Fruit fly (Drosophila melanogaster) whole organism, embryonic: ENCODE data around the gene Syx18.

Source experiments
- Adf1 ChIP-seq: fragments of 200-800 bp; sonication (Bioruptor generic); IDR thresholded peaks from 2 replicates; pipeline ENCODE4 v1.3.6; 2022; ENCODE audit warnings: missing biosample characterization, missing genetic modification characterization
- B-H1 ChIP-seq: fragments of 200-800 bp; sonication (Bioruptor generic); IDR thresholded peaks from 3 replicates; pipeline ENCODE4 v1.3.6; 2022; ENCODE audit warnings: missing biosample characterization, missing genetic modification characterization
- B-H2 ChIP-seq: fragments of 200-800 bp; sonication (Bioruptor generic); optimal IDR thresholded peaks from 2 replicates; lab custom pipeline; 2018; ENCODE audit warnings: missing biosample characterization, mild to moderate bottlenecking, missing genetic modification characterization
- Bgb ChIP-seq: fragments of 200-800 bp; sonication (Bioruptor generic); IDR thresholded peaks from 2 replicates; pipeline ENCODE4 v1.3.6; 2022; ENCODE audit warnings: missing biosample characterization, missing genetic modification characterization; ENCODE audit not compliant: partially characterized antibody
- CG10431 ChIP-seq: fragments of 200-800 bp; sonication (Bioruptor generic); optimal IDR thresholded peaks from 3 replicates; lab custom pipeline; 2018; ENCODE audit warnings: missing biosample characterization, mild to moderate bottlenecking, missing genetic modification characterization
- CG10543 ChIP-seq: fragments of 200-800 bp; sonication (Bioruptor generic); optimal IDR thresholded peaks from 3 replicates; lab custom pipeline; 2017; ENCODE audit warnings: missing biosample characterization, mild to moderate bottlenecking, missing genetic modification characterization, moderate library complexity
- CG13287 ChIP-seq: fragments of 200-800 bp; sonication (Bioruptor generic); IDR thresholded peaks from 2 replicates; pipeline ENCODE4 v1.3.6; 2022; ENCODE audit warnings: missing biosample characterization, missing genetic modification characterization; ENCODE audit not compliant: partially characterized antibody
- CG15269 ChIP-seq: fragments of 200-800 bp; sonication (Bioruptor generic); optimal IDR thresholded peaks from 2 replicates; lab custom pipeline; 2018; ENCODE audit warnings: missing biosample characterization, mild to moderate bottlenecking, missing genetic modification characterization, moderate library complexity
- CG3163 ChIP-seq: fragments of 200-800 bp; sonication (Bioruptor generic); optimal IDR thresholded peaks from 3 replicates; lab custom pipeline; 2016; ENCODE audit warnings: missing biosample characterization, missing genetic modification characterization
- CG34224 ChIP-seq: fragments of 200-800 bp; sonication (Bioruptor generic); IDR thresholded peaks from 3 replicates; pipeline ENCODE4 v1.3.6; 2022; ENCODE audit warnings: missing biosample characterization, missing genetic modification characterization; ENCODE audit not compliant: partially characterized antibody
- CG4282 ChIP-seq: fragments of 200-800 bp; sonication (Bioruptor generic); optimal IDR thresholded peaks from 2 replicates; lab custom pipeline; 2016; ENCODE audit warnings: missing biosample characterization, missing genetic modification characterization
- CG5953 ChIP-seq: fragments of 200-800 bp; sonication (Bioruptor generic); IDR thresholded peaks from 2 replicates; pipeline ENCODE4 v1.3.6; 2022; ENCODE audit warnings: missing biosample characterization, missing genetic modification characterization
- CG6765 ChIP-seq: fragments of 200-800 bp; sonication (Bioruptor generic); optimal IDR thresholded peaks from 3 replicates; lab custom pipeline; 2017; ENCODE audit warnings: missing biosample characterization, mild to moderate bottlenecking, missing genetic modification characterization
- CG7271 ChIP-seq: fragments of 200-800 bp; sonication (Bioruptor generic); optimal IDR thresholded peaks from 2 replicates; lab custom pipeline; 2018; ENCODE audit warnings: missing biosample characterization, mild to moderate bottlenecking, missing genetic modification characterization, moderate library complexity
- Dfd ChIP-seq, 2 experiments: fragments of >200 bp; optimal IDR thresholded peaks; 2 replicates each; lab custom pipeline; 2017; ENCODE audit warnings: missing biosample characterization in 2 of 2, missing genetic modification characterization in 2 of 2
- Dip2 ChIP-seq: fragments of 200-800 bp; sonication (Bioruptor generic); IDR thresholded peaks from 2 replicates; pipeline ENCODE4 v1.3.6; 2022; ENCODE audit warnings: missing biosample characterization, missing genetic modification characterization
- Dll ChIP-seq: fragments of 200-800 bp; sonication (Bioruptor generic); IDR thresholded peaks from 4 replicates; pipeline ENCODE4 v1.3.6; 2022; ENCODE audit warnings: missing biosample characterization, missing genetic modification characterization; ENCODE audit not compliant: partially characterized antibody
- Dref ChIP-seq: fragments of 200-800 bp; sonication (Bioruptor generic); IDR thresholded peaks from 2 replicates; pipeline ENCODE4 v1.3.6; 2022; ENCODE audit warnings: missing biosample characterization, missing genetic modification characterization
- Eip74EF ChIP-seq, 2 experiments: fragments of 200-800 bp in 1 of 2; fragments of >200 bp in 1 of 2; sonication (Bioruptor generic) in 1 of 2; optimal IDR thresholded peaks; 2 replicates each; lab custom pipeline; 2017 to 2019; ENCODE audit warnings: missing biosample characterization in 2 of 2, missing genetic modification characterization in 2 of 2, mild to moderate bottlenecking in 1 of 2, moderate library complexity in 1 of 2
- MBD-R2 ChIP-seq: fragments of 200-800 bp; sonication (Bioruptor generic); IDR thresholded peaks from 2 replicates; pipeline ENCODE4 v1.3.6; 2022; ENCODE audit warnings: missing biosample characterization, missing genetic modification characterization
- Max ChIP-seq: fragments of 200-800 bp; sonication (Bioruptor generic); optimal IDR thresholded peaks from 2 replicates; lab custom pipeline; 2016; ENCODE audit warnings: missing biosample characterization, mild to moderate bottlenecking, missing genetic modification characterization
- Med ChIP-seq: fragments of 200-800 bp; sonication (Bioruptor generic); peaks from one replicate; lab custom pipeline; 2016; ENCODE audit warnings: missing biosample characterization, missing genetic modification characterization, mild to moderate bottlenecking, inconsistent platforms, moderate library complexity
- Neu2 ChIP-seq: fragments of 200-800 bp; sonication (Bioruptor generic); optimal IDR thresholded peaks from 3 replicates; lab custom pipeline; 2016; ENCODE audit warnings: missing biosample characterization, missing genetic modification characterization, borderline replicate concordance
- Nf-YC ChIP-seq: fragments of 200-800 bp; optimal IDR thresholded peaks from 3 replicates; lab custom pipeline; 2019; ENCODE audit warnings: missing biosample characterization, mild to moderate bottlenecking, missing genetic modification characterization, moderate library complexity
- PHDP ChIP-seq: fragments of 200-800 bp; sonication (Bioruptor generic); optimal IDR thresholded peaks from 3 replicates; lab custom pipeline; 2018; ENCODE audit warnings: missing biosample characterization, mild to moderate bottlenecking, missing genetic modification characterization, moderate library complexity
- Pdp1 ChIP-seq, 2 experiments: fragments of 200-800 bp; sonication (Bioruptor generic); optimal IDR thresholded peaks; 3 replicates each; lab custom pipeline; 2016; ENCODE audit warnings: missing biosample characterization in 2 of 2, missing genetic modification characterization in 2 of 2, mild to moderate bottlenecking in 1 of 2, moderate library complexity in 1 of 2
- Rfx ChIP-seq: fragments of 200-800 bp; sonication (Bioruptor generic); IDR thresholded peaks from 2 replicates; pipeline ENCODE4 v1.3.6; 2022; ENCODE audit warnings: missing biosample characterization, missing genetic modification characterization
- Stat92E ChIP-seq, 3 experiments: fragments of >200 bp in 2 of 3; fragments of 200-800 bp in 1 of 3; sonication (Bioruptor generic) in 1 of 3; optimal IDR thresholded peaks; 2 replicates each; lab custom pipeline; 2017 to 2019; ENCODE audit warnings: missing biosample characterization in 3 of 3, missing genetic modification characterization in 3 of 3, mild to moderate bottlenecking in 1 of 3, moderate library complexity in 1 of 3
- Taf1 ChIP-seq: fragments of 200-800 bp; sonication (Bioruptor generic); IDR thresholded peaks from 2 replicates; pipeline ENCODE4 v1.3.6; 2022; ENCODE audit warnings: missing biosample characterization, missing genetic modification characterization
- Trl ChIP-seq, 3 experiments: fragments of >200 bp in 2 of 3; fragments of 200-800 bp in 1 of 3; sonication (Bioruptor generic) in 1 of 3; optimal IDR thresholded peaks; 2 replicates in 1 of 3; 3 replicates in 2 of 3; lab custom pipeline; 2016 to 2017; ENCODE audit warnings: missing biosample characterization in 1 of 3, missing genetic modification characterization in 1 of 3
- amos ChIP-seq: fragments of 200-800 bp; sonication (Bioruptor generic); IDR thresholded peaks from 2 replicates; pipeline ENCODE4 v1.3.6; 2022; ENCODE audit warnings: missing biosample characterization, missing genetic modification characterization; ENCODE audit not compliant: partially characterized antibody
- ash1 ChIP-seq: fragments of 200-800 bp; sonication (Bioruptor generic); optimal IDR thresholded peaks from 2 replicates; lab custom pipeline; 2018; ENCODE audit warnings: missing biosample characterization, mild to moderate bottlenecking, missing genetic modification characterization
- bsh ChIP-seq, 2 experiments: fragments of 200-800 bp; sonication (Bioruptor generic); optimal IDR thresholded peaks; 2 replicates each; lab custom pipeline; 2017 to 2018; ENCODE audit warnings: mild to moderate bottlenecking in 2 of 2, missing biosample characterization in 2 of 2, missing genetic modification characterization in 2 of 2, moderate library complexity in 1 of 2
- cas ChIP-seq: fragments of 200-800 bp; sonication (Bioruptor generic); IDR thresholded peaks from 2 replicates; pipeline ENCODE4 v1.3.6; 2022; ENCODE audit warnings: missing biosample characterization, missing genetic modification characterization
- cg ChIP-seq: fragments of 200-800 bp; sonication (Bioruptor generic); optimal IDR thresholded peaks from 3 replicates; lab custom pipeline; 2019; ENCODE audit warnings: missing biosample characterization, mild to moderate bottlenecking, missing genetic modification characterization, moderate library complexity
- crol ChIP-seq: fragments of 200-800 bp; sonication (Bioruptor generic); IDR thresholded peaks from 2 replicates; pipeline ENCODE4 v1.3.6; 2022; ENCODE audit warnings: missing biosample characterization, missing genetic modification characterization
- dan ChIP-seq: fragments of 200-800 bp; sonication (Bioruptor generic); IDR thresholded peaks from 2 replicates; pipeline ENCODE4 v1.3.6; 2022; ENCODE audit warnings: missing biosample characterization, missing genetic modification characterization
- dm ChIP-seq: fragments of 200-800 bp; sonication (Bioruptor generic); optimal IDR thresholded peaks from 3 replicates; lab custom pipeline; 2016; ENCODE audit warnings: missing biosample characterization, missing genetic modification characterization
- emc ChIP-seq: fragments of 200-800 bp; sonication (Bioruptor generic); optimal IDR thresholded peaks from 2 replicates; lab custom pipeline; 2016; ENCODE audit warnings: missing biosample characterization, missing genetic modification characterization
- gro ChIP-seq: fragments of 200-800 bp; sonication (Bioruptor generic); optimal IDR thresholded peaks from 2 replicates; lab custom pipeline; 2016; ENCODE audit warnings: missing biosample characterization, missing genetic modification characterization
- h ChIP-seq: fragments of >200 bp; optimal IDR thresholded peaks from 2 replicates; lab custom pipeline; 2017
- lmd ChIP-seq: fragments of 200-800 bp; sonication (Bioruptor generic); IDR thresholded peaks from 2 replicates; pipeline ENCODE4 v1.3.6; 2022; ENCODE audit warnings: missing biosample characterization, missing genetic modification characterization
- mirr ChIP-seq: fragments of 200-800 bp; sonication (Bioruptor generic); optimal IDR thresholded peaks from 3 replicates; lab custom pipeline; 2018; ENCODE audit warnings: missing biosample characterization, mild to moderate bottlenecking, missing genetic modification characterization
- nom ChIP-seq: fragments of 200-800 bp; sonication (Bioruptor generic); optimal IDR thresholded peaks from 2 replicates; lab custom pipeline; 2017; ENCODE audit warnings: missing biosample characterization, missing genetic modification characterization, mild to moderate bottlenecking, moderate library complexity, missing genetic modification reagents
- pros ChIP-seq: fragments of 200-800 bp; sonication (Bioruptor generic); optimal IDR thresholded peaks from 3 replicates; lab custom pipeline; 2019; ENCODE audit warnings: missing biosample characterization, mild to moderate bottlenecking, missing genetic modification characterization, moderate library complexity
- ranshi ChIP-seq: fragments of 200-800 bp; sonication (Bioruptor generic); IDR thresholded peaks from 2 replicates; pipeline ENCODE4 v1.3.6; 2022; ENCODE audit warnings: missing biosample characterization, missing genetic modification characterization
- sob ChIP-seq: fragments of 200-800 bp; sonication (Bioruptor generic); IDR thresholded peaks from 2 replicates; pipeline ENCODE4 v1.3.6; 2022; ENCODE audit warnings: missing biosample characterization, missing genetic modification characterization
- unpg ChIP-seq: fragments of 200-800 bp; sonication (Bioruptor generic); optimal IDR thresholded peaks from 3 replicates; lab custom pipeline; 2018; ENCODE audit warnings: missing biosample characterization, mild to moderate bottlenecking, missing genetic modification characterization, moderate library complexity
- vnd ChIP-seq: fragments of 200-800 bp; sonication (Bioruptor generic); IDR thresholded peaks from 3 replicates; pipeline ENCODE4 v1.3.6; 2022; ENCODE audit warnings: missing biosample characterization, missing genetic modification characterization; ENCODE audit not compliant: partially characterized antibody

The Syx18 gene

DNA sequence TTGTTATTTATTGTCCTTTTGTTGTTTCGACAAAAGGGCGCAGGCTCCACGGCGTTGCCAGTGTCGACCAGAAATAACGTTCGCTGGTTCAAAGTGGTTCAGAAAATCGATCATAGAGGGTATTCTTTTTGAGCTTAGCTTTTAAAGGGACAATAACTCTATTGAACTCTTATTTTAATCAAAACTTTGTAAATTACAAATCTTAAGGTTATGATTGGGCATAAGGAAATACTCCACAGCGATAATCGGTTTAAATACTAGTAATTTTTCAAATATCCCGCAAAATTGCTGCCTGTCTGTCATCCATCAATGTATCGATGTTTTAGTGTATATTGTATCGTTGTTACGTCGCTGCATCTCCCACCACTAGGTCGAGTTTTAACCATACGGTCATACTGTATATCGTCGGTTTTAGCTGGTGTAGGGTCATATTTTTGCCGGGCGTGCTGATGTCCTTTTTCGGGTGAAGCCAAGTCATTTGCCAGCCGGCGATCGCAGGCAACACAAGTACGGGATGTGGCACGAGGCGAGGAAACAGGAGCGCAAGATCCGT, 29.5 kb upstream of the Syx18 start, which contains the start of the genes CG31125 and CG6695 (continued):
- TF ChIP-seq cas (no peak), CG7271 (no peak), lmd (peak; percentile 43; the same call in 1 of the 2 replicates), amos (GFP tag; lab: Robert Waterston, UW) (peak; percentile 89), Max (GFP tag; lab: Kevin White, UChicago) (peak; percentile 40), unpg (GFP tag; lab: Kevin White, UChicago) (no peak), CG15269 (no peak), ash1 (GFP tag; lab: Kevin White, UChicago) (no peak), CG5953 (GFP tag; lab: Robert Waterston, UW) (no peak), Nf-YC (tag; lab: Kevin White, UChicago) (peak; percentile 46), Eip74EF (GFP tag; optimal IDR thresholded peaks at IDR 0.05; lab: Kevin White, UChicago) (no peak), Taf1 (GFP tag; lab: Robert Waterston, UW) (no peak), sob (GFP tag; lab: Robert Waterston, UW) (peak; percentile 56), vnd (GFP tag; lab: Robert Waterston, UW) (peak; percentile 73), B-H2 (GFP tag; lab: Kevin White, UChicago) (peak; percentile 63), h (lab: Kevin White, UChicago) (no peak), Stat92E (GFP tag; optimal IDR thresholded peaks at IDR 0.05; lab: Kevin White, UChicago) (no peak), Dfd (GFP tag; optimal IDR thresholded peaks at IDR 0.05; lab: Kevin White, UChicago) (no peak), B-H1 (GFP tag; lab: Robert Waterston, UW) (no peak), Dll (peak; percentile 82), emc (no peak), Bgb (GFP tag; lab: Robert Waterston, UW) (peak; percentile 85), PHDP (tag; lab: Kevin White, UChicago) (no peak), CG10431 (GFP tag; lab: Kevin White, UChicago) (no peak), cg (GFP tag; lab: Kevin White, UChicago) (no peak), gro (GFP tag; lab: Kevin White, UChicago) (peak; percentile 85), Neu2 (GFP tag; lab: Kevin White, UChicago) (peak; percentile 79), CG3163 (GFP tag; lab: Kevin White, UChicago) (peak; percentile 59), pros (GFP tag; lab: Kevin White, UChicago) (no peak), mirr (no peak)

DNA sequence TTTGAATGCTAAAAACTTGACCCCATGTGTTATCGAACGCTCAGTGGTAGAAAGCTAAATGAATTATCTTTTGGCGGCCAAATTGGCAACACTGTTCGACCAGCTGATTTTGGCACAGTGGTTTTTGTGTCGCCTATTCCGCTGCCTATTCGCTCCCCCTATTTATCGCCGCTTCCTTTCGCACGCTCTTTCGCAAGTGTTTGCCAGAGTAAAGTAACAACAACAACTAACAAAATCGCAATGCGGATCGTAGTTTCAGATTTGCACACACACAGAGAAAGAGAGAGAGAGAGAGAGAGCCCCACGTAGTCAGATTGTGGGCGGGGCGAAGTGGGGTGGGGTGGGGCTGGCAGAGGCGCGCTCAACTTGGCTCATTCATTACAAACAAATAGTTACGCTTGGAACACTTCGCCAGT, 25.7 kb upstream of the Syx18 start:
- peak; percentile 57 for TF ChIP-seq CG34224 (GFP tag; lab: Robert Waterston, UW)
- TF ChIP-seq CG13287 (GFP tag; lab: Robert Waterston, UW), result peak; percentile 55
- TF ChIP-seq nom (GFP tag; lab: Kevin White, UChicago), result peak; percentile 75
- peak; percentile 87 for TF ChIP-seq Med (GFP tag; lab: Kevin White, UChicago)
- peak; percentile 52 for TF ChIP-seq Dref (GFP tag; lab: Robert Waterston, UW)
- TF ChIP-seq dan, result no peak
- peak; percentile 53 for TF ChIP-seq CG10543
- TF ChIP-seq cas, result no peak
- peak; percentile 18; the same call in 1 of the 2 replicates for TF ChIP-seq MBD-R2
- no peak for TF ChIP-seq Dip2
- TF ChIP-seq bsh (GFP tag; optimal IDR thresholded peaks at IDR 0.05; lab: Kevin White, UChicago), result peak in 1 of 2 experiments; percentile 63
- peak in 1 of 2 experiments; percentile 70 for TF ChIP-seq Trl (optimal IDR thresholded peaks at IDR 0.05; lab: Kevin White, UChicago)
- no peak for TF ChIP-seq Trl (GFP tag; optimal IDR thresholded peaks at IDR 0.05; lab: Kevin White, UChicago)
- TF ChIP-seq crol (GFP tag; lab: Robert Waterston, UW), result peak; percentile 86
- TF ChIP-seq Pdp1 (GFP tag; optimal IDR thresholded peaks at IDR 0.05; lab: Kevin White, UChicago), result no peak
- peak; percentile 62 for TF ChIP-seq Adf1 (GFP tag; lab: Robert Waterston, UW)
- TF ChIP-seq Rfx (GFP tag; lab: Robert Waterston, UW), result peak; percentile 16; the same call in 1 of the 2 replicates
- no peak for TF ChIP-seq CG4282 (GFP tag; lab: Kevin White, UChicago)
- no peak for TF ChIP-seq dm (GFP tag; lab: Kevin White, UChicago)
- TF ChIP-seq CG6765 (GFP tag; lab: Kevin White, UChicago), result peak; percentile 8
- 0 out of 2 replicates have a peak, but pooled peaks have one; percentile 16 for TF ChIP-seq ranshi (GFP tag; lab: Robert Waterston, UW)
